Fruit fly (Drosophila melanogaster) whole organism, prepupa: ENCODE measurements around the gene CG12099.

ENCODE experiments used
- CG10631 ChIP-seq: fragments of 200-800 bp; sonication (Bioruptor generic); optimal IDR thresholded peaks from 2 replicates; lab custom pipeline; 2016; ENCODE audit warnings: missing biosample characterization, missing genetic modification characterization
- CG15336 ChIP-seq: fragments of 200-800 bp; sonication (Bioruptor generic); IDR thresholded peaks from 2 replicates; pipeline ENCODE4 v1.3.6; 2022; ENCODE audit warnings: missing biosample characterization, missing genetic modification characterization
- CG6163 ChIP-seq: fragments of 200-800 bp; sonication (Bioruptor generic); IDR thresholded peaks from 3 replicates; pipeline ENCODE4 v1.3.6; 2022; ENCODE audit warnings: missing biosample characterization, missing genetic modification characterization
- salr ChIP-seq, 2 experiments: fragments of 200-800 bp; sonication (Bioruptor generic); optimal IDR thresholded peaks; 3 replicates each; lab custom pipeline; 2016 to 2018; ENCODE audit warnings: missing biosample characterization in 2 of 2, missing genetic modification characterization in 2 of 2, mild to moderate bottlenecking in 1 of 2

DNA sequence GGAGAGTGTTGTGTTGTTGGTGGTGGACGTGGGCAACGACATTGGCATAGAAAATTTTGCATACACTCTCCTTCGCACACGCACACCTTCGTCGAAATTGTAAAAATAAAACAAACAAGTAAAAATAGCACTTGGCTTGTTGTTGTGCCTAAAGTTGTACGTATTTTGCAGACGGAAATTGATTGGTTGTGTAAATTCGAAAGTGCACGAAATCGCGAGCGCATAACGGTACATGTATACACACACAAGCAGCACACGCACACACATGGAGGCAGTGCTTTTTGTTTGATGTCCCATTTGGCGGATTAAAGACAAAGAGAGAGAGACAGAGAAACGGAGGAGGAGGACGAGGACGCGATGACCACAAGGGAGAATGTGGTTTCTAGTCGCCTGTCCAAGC, 20.9 kb downstream of the CG12099 start:
- TF ChIP-seq CG10631 (GFP tag; lab: Kevin White, UChicago) (no peak), salr (GFP tag; optimal IDR thresholded peaks at IDR 0.05; lab: Kevin White, UChicago) (no peak), CG15336 (GFP tag; lab: Robert Waterston, UW) (no peak), CG6163 (GFP tag; lab: Robert Waterston, UW) (no peak)
